Worm (Caenorhabditis elegans) whole organism, mixed stage, embryonic: ENCODE data around the gene F43C11.11.

ENCODE experiments used
- bed-3 ChIP-seq: fragments of 200-800 bp; sonication (Bioruptor generic); optimal IDR thresholded peaks from 3 replicates; lab custom pipeline; 2018; ENCODE audit warnings: mild to moderate bottlenecking, missing genetic modification characterization, moderate library complexity, missing compliant biosample characterization
- elt-1 ChIP-seq: sonication (generic microtip); optimal IDR thresholded peaks from 2 replicates; lab custom pipeline; 2017; ENCODE audit warnings: missing genetic modification characterization, mild to moderate bottlenecking, missing compliant biosample characterization, antibody characterized with exemption, moderate library complexity, borderline replicate concordance; ENCODE audit not compliant: insufficient read depth
- elt-3 ChIP-seq: fragments of 150-350 bp; optimal IDR thresholded peaks from 2 replicates; lab custom pipeline; 2014; ENCODE audit warnings: missing biosample characterization, missing genetic modification characterization
- ham-2 ChIP-seq: fragments of 200-800 bp; sonication (Bioruptor generic); optimal IDR thresholded peaks from 2 replicates; lab custom pipeline; 2018; ENCODE audit warnings: mild to moderate bottlenecking, missing genetic modification characterization, missing compliant biosample characterization
- hlh-1 ChIP-seq: fragments of 150-350 bp; optimal IDR thresholded peaks from 2 replicates; lab custom pipeline; 2014; ENCODE audit warnings: missing biosample characterization, missing genetic modification reagents, missing genetic modification characterization
- mep-1 ChIP-seq: fragments of 150-350 bp; optimal IDR thresholded peaks from 2 replicates; lab custom pipeline; 2017; ENCODE audit warnings: missing biosample characterization, missing genetic modification reagents, missing genetic modification characterization, inconsistent platforms
- nhr-12 ChIP-seq: fragments of 150-350 bp; optimal IDR thresholded peaks from 2 replicates; lab custom pipeline; 2014; ENCODE audit warnings: missing biosample characterization, missing genetic modification characterization
- nhr-237 ChIP-seq: fragments of 150-350 bp; optimal IDR thresholded peaks from 2 replicates; lab custom pipeline; 2014; ENCODE audit warnings: missing biosample characterization, missing genetic modification characterization
- nhr-28 ChIP-seq: fragments of 150-350 bp; optimal IDR thresholded peaks from 2 replicates; lab custom pipeline; 2014; ENCODE audit warnings: missing biosample characterization, missing genetic modification characterization
- nhr-76 ChIP-seq: sonication (generic microtip); optimal IDR thresholded peaks from 2 replicates; lab custom pipeline; 2017; ENCODE audit warnings: missing biosample characterization, missing genetic modification characterization
- snpc-4 ChIP-seq: fragments of 150-350 bp; optimal IDR thresholded peaks from 2 replicates; lab custom pipeline; 2014; ENCODE audit warnings: missing biosample characterization, missing genetic modification characterization
- unc-62 ChIP-seq: fragments of 150-350 bp; optimal IDR thresholded peaks from 2 replicates; lab custom pipeline; 2014; ENCODE audit warnings: missing biosample characterization, missing genetic modification reagents, missing genetic modification characterization

- TF ChIP-seq nhr-12 (tag; lab: Kevin White, UChicago) (no peak), nhr-28 (no peak), elt-3 (tag; lab: Kevin White, UChicago) (no peak), nhr-237 (no peak), bed-3 (GFP tag; lab: Kevin White, UChicago) (no peak), nhr-76 (tag; lab: Kevin White, UChicago) (no peak), elt-1 (tag; lab: Kevin White, UChicago) (no peak), mep-1 (tag; lab: Kevin White, UChicago) (no peak), unc-62 (no peak), ham-2 (no peak), hlh-1 (no peak), snpc-4 (tag; lab: Kevin White, UChicago) (no peak)
Observed at ce11 chrII:2359965-2360364, 3.6 kb downstream of the F43C11.11 start, which contains the start of gene F43C11.16.
